Fruit fly (Drosophila melanogaster): ENCODE results near the gene CG2991.

CG2991 gene

dm6 chr2L:2856960-2857584 is at the start of gene CG2991:
Gene CG2991, plus strand, starts transcription at chr2L:2857164.
- no peak for TF ChIP-seq CG8319 (GFP tag; optimal IDR thresholded peaks at IDR 0.05)
- TF ChIP-seq vri (GFP tag; optimal IDR thresholded peaks at IDR 0.05), result peak; percentile 78
- TF ChIP-seq Met (GFP tag; optimal IDR thresholded peaks at IDR 0.05), result peak; percentile 1
- no peak for TF ChIP-seq CG1621 (tag; optimal IDR thresholded peaks at IDR 0.05)
- peak; percentile 33 for TF ChIP-seq lz (GFP tag; optimal IDR thresholded peaks at IDR 0.05)
- no peak for TF ChIP-seq CG32006 (GFP tag; optimal IDR thresholded peaks at IDR 0.05)
- TF ChIP-seq CG31627 (GFP tag; optimal IDR thresholded peaks at IDR 0.05), result no peak
- TF ChIP-seq CG8632 (GFP tag; optimal IDR thresholded peaks at IDR 0.05), result no peak
- TF ChIP-seq pdm3 (GFP tag; optimal IDR thresholded peaks at IDR 0.05), result no peak
- no peak for TF ChIP-seq CG7368 (GFP tag; optimal IDR thresholded peaks at IDR 0.05)
- TF ChIP-seq OdsH (GFP tag; optimal IDR thresholded peaks at IDR 0.05), result no peak
- TF ChIP-seq fkh (GFP tag; optimal IDR thresholded peaks at IDR 0.05), result no peak
- TF ChIP-seq Ets21C (GFP tag; optimal IDR thresholded peaks at IDR 0.05), result no peak
- no peak for TF ChIP-seq CG11762 (GFP tag; optimal IDR thresholded peaks at IDR 0.05; ENCODE audit: insufficient read depth)
- no peak for TF ChIP-seq cyc (GFP tag; optimal IDR thresholded peaks at IDR 0.05)
- TF ChIP-seq dsx (GFP tag; optimal IDR thresholded peaks at IDR 0.05; ENCODE audit: poor library complexity, severe bottlenecking), result peak; percentile 75
- TF ChIP-seq Sox15 (GFP tag; optimal IDR thresholded peaks at IDR 0.05), result no peak
- TF ChIP-seq Blimp-1 (GFP tag; optimal IDR thresholded peaks at IDR 0.05), result no peak
- no peak for TF ChIP-seq CG10669 (GFP tag; optimal IDR thresholded peaks at IDR 0.05)
- peak; percentile 41 for TF ChIP-seq topi (GFP tag; optimal IDR thresholded peaks at IDR 0.05)
- peak; percentile 66 for TF ChIP-seq svp (GFP tag)
- no peak for TF ChIP-seq dac (GFP tag; optimal IDR thresholded peaks at IDR 0.05)
- TF ChIP-seq Sox102F (GFP tag; optimal IDR thresholded peaks at IDR 0.05), result peak; percentile 58
- no peak for TF ChIP-seq Hr38 (GFP tag; optimal IDR thresholded peaks at IDR 0.05)
- TF ChIP-seq fd85E (GFP tag; optimal IDR thresholded peaks at IDR 0.05), result no peak
- TF ChIP-seq Sox14 (GFP tag; optimal IDR thresholded peaks at IDR 0.05), result peak; percentile 78
- no peak for TF ChIP-seq CG9139 (GFP tag; optimal IDR thresholded peaks at IDR 0.05)
- no peak for TF ChIP-seq net (GFP tag; optimal IDR thresholded peaks at IDR 0.05)
- no peak for TF ChIP-seq CG8119 (GFP tag; IDR thresholded peaks at IDR 0.05)
- peak; percentile 73 for TF ChIP-seq Eip78C (GFP tag)
- no peak for TF ChIP-seq Gug (GFP tag; IDR thresholded peaks at IDR 0.05)
- TF ChIP-seq Ets96B (tag; optimal IDR thresholded peaks at IDR 0.05), result peak; percentile 3
- TF ChIP-seq CG11294 (GFP tag; IDR thresholded peaks at IDR 0.05), result no peak
- no peak for TF ChIP-seq CG6276 (GFP tag; optimal IDR thresholded peaks at IDR 0.05)
- TF ChIP-seq Hr4 (GFP tag; optimal IDR thresholded peaks at IDR 0.05), result no peak
- no peak for TF ChIP-seq acj6 (GFP tag; optimal IDR thresholded peaks at IDR 0.05)
- TF ChIP-seq salr (GFP tag; optimal IDR thresholded peaks at IDR 0.05), result no peak
- TF ChIP-seq CG3032 (tag; optimal IDR thresholded peaks at IDR 0.05), result no peak
- no peak for TF ChIP-seq Lpt (GFP tag; optimal IDR thresholded peaks at IDR 0.05)
- no peak for TF ChIP-seq CG16779 (tag; optimal IDR thresholded peaks at IDR 0.05)
- no peak for TF ChIP-seq CG11902 (GFP tag; optimal IDR thresholded peaks at IDR 0.05)
- TF ChIP-seq CG6808 (GFP tag; optimal IDR thresholded peaks at IDR 0.05), result no peak
- TF ChIP-seq CG6792 (GFP tag; optimal IDR thresholded peaks at IDR 0.05), result no peak
- peak; percentile 2 for TF ChIP-seq CG3919 (GFP tag; optimal IDR thresholded peaks at IDR 0.05)
- TF ChIP-seq CG34406 (GFP tag; optimal IDR thresholded peaks at IDR 0.05), result no peak
- peak; percentile 5 for TF ChIP-seq CG6854 (GFP tag; optimal IDR thresholded peaks at IDR 0.05)
- TF ChIP-seq ss (GFP tag; optimal IDR thresholded peaks at IDR 0.05), result peak in 1 of 2 experiments; percentile 24
- peak; percentile 0 for TF ChIP-seq Smox (GFP tag; optimal IDR thresholded peaks at IDR 0.05)
- 0 out of 3 replicates have a peak, but pooled peaks have one; percentile 12 for TF ChIP-seq CG6163 (GFP tag; IDR thresholded peaks at IDR 0.05)
- TF ChIP-seq CG15336 (GFP tag; IDR thresholded peaks at IDR 0.05), result peak; percentile 12; the same call in 1 of the 2 replicates
- no peak for TF ChIP-seq eg (GFP tag; IDR thresholded peaks at IDR 0.05)
- TF ChIP-seq spab (GFP tag; optimal IDR thresholded peaks at IDR 0.05), result no peak
